Fruit fly (Drosophila melanogaster): ENCODE results near the gene CG7115.

Gene CG7115

dm6 chr2L:7821279-7821848 lies 413 bp downstream of the CG7115 start (continued):
- peak; percentile 43 for TF ChIP-seq Fer2 (tag; optimal IDR thresholded peaks at IDR 0.05)
- TF ChIP-seq lab (GFP tag; optimal IDR thresholded peaks at IDR 0.05): no peak
- peak; percentile 74 for TF ChIP-seq MBD-R2 (GFP tag; IDR thresholded peaks at IDR 0.05)
- TF ChIP-seq CG7372 (GFP tag; IDR thresholded peaks at IDR 0.05): peak; percentile 32; the same call in 1 of the 2 replicates
- peak; percentile 50 for TF ChIP-seq Hr3 (GFP tag; optimal IDR thresholded peaks at IDR 0.05)
- TF ChIP-seq Scr (GFP tag; IDR thresholded peaks at IDR 0.05; ENCODE audit: partially characterized antibody): peak; percentile 89
- no peak for TF ChIP-seq prd (optimal IDR thresholded peaks at IDR 0.05)
- peak; percentile 62 for TF ChIP-seq prd (GFP tag; IDR thresholded peaks at IDR 0.05)
- peak; percentile 68 for TF ChIP-seq tin (GFP tag; optimal IDR thresholded peaks at IDR 0.05)
- TF ChIP-seq CG14965 (GFP tag; optimal IDR thresholded peaks at IDR 0.05; ENCODE audit: borderline replicate concordance): no peak
- TF ChIP-seq Camta (GFP tag; optimal IDR thresholded peaks at IDR 0.05): peak; percentile 53
- TF ChIP-seq grn (GFP tag; optimal IDR thresholded peaks at IDR 0.05): no peak
- TF ChIP-seq dati (GFP tag; IDR thresholded peaks at IDR 0.05): 0 out of 2 replicates have a peak, but pooled peaks have one; percentile 8
- no peak for TF ChIP-seq sc (optimal IDR thresholded peaks at IDR 0.05)
- TF ChIP-seq sc (GFP tag; optimal IDR thresholded peaks at IDR 0.05): peak; percentile 24
- TF ChIP-seq CG30431 (GFP tag; optimal IDR thresholded peaks at IDR 0.05): no peak
- TF ChIP-seq Xrp1 (GFP tag; IDR thresholded peaks at IDR 0.05): peak; percentile 68
- TF ChIP-seq en (GFP tag; optimal IDR thresholded peaks at IDR 0.05): no peak
- TF ChIP-seq Blimp-1 (GFP tag; optimal IDR thresholded peaks at IDR 0.05): no peak
- TF ChIP-seq CG9876 (GFP tag; optimal IDR thresholded peaks at IDR 0.05): peak; percentile 24
- no peak for TF ChIP-seq emc (GFP tag; optimal IDR thresholded peaks at IDR 0.05)
- TF ChIP-seq gro (GFP tag; optimal IDR thresholded peaks at IDR 0.05): peak; percentile 63
- TF ChIP-seq CG18619 (GFP tag; optimal IDR thresholded peaks at IDR 0.05): no peak
- TF ChIP-seq CG11093 (GFP tag; IDR thresholded peaks at IDR 0.05): no peak
- peak; percentile 20 for TF ChIP-seq gfzf (GFP tag; optimal IDR thresholded peaks at IDR 0.05)
- peak; percentile 85 for TF ChIP-seq BEAF-32 (GFP tag; optimal IDR thresholded peaks at IDR 0.05)
- peak; percentile 43 for TF ChIP-seq CG30020 (tag; optimal IDR thresholded peaks at IDR 0.05)
- no peak for TF ChIP-seq Trl (optimal IDR thresholded peaks at IDR 0.05)
- TF ChIP-seq Trl (GFP tag; optimal IDR thresholded peaks at IDR 0.05): peak; percentile 45
- TF ChIP-seq pfk (GFP tag; optimal IDR thresholded peaks at IDR 0.05): no peak
- TF ChIP-seq CG4404 (GFP tag; IDR thresholded peaks at IDR 0.05): no peak
- TF ChIP-seq Antp (GFP tag; optimal IDR thresholded peaks at IDR 0.05): peak; percentile 54
- peak; percentile 64 for TF ChIP-seq pzg (GFP tag; optimal IDR thresholded peaks at IDR 0.05)
- peak; percentile 50; the same call in 1 of the 2 replicates for TF ChIP-seq CG17328 (GFP tag; IDR thresholded peaks at IDR 0.05)
- no peak for TF ChIP-seq tx (GFP tag; optimal IDR thresholded peaks at IDR 0.05)
- TF ChIP-seq B-H1 (GFP tag; IDR thresholded peaks at IDR 0.05): no peak
- TF ChIP-seq zfh1 (GFP tag; IDR thresholded peaks at IDR 0.05): peak; percentile 60; the same call in 2 of the 3 replicates
- TF ChIP-seq CG11504 (tag; optimal IDR thresholded peaks at IDR 0.05): no peak
- TF ChIP-seq CG2889 (GFP tag; IDR thresholded peaks at IDR 0.05): no peak
- TF ChIP-seq CG18476 (GFP tag; optimal IDR thresholded peaks at IDR 0.05): peak; percentile 15
- no peak for TF ChIP-seq jing (GFP tag; optimal IDR thresholded peaks at IDR 0.05)
- TF ChIP-seq Dip2 (GFP tag; IDR thresholded peaks at IDR 0.05): no peak
- TF ChIP-seq CG8765 (GFP tag; IDR thresholded peaks at IDR 0.05): no peak
- peak; percentile 20 for TF ChIP-seq CG7271 (tag; optimal IDR thresholded peaks at IDR 0.05)
- TF ChIP-seq Lim3 (GFP tag; IDR thresholded peaks at IDR 0.05): no peak
- TF ChIP-seq D19B (GFP tag; optimal IDR thresholded peaks at IDR 0.05): no peak
- peak; percentile 53 for TF ChIP-seq HHEX (GFP tag; optimal IDR thresholded peaks at IDR 0.05)
- peak; percentile 33 for TF ChIP-seq CG9437 (GFP tag; optimal IDR thresholded peaks at IDR 0.05)
- TF ChIP-seq Six4 (GFP tag; optimal IDR thresholded peaks at IDR 0.05): no peak
- TF ChIP-seq Doc3 (GFP tag; IDR thresholded peaks at IDR 0.05; ENCODE audit: partially characterized antibody): peak; percentile 77
- TF ChIP-seq mld (GFP tag; IDR thresholded peaks at IDR 0.05; ENCODE audit: partially characterized antibody): peak; percentile 76; the same call in 2 of the 3 replicates
